Worm (Caenorhabditis elegans) whole organism, L4 larva: ENCODE data around the gene ceh-83.

Experiments used
- Y48G9A.11 ChIP-seq: fragments of 200-800 bp; sonication (Bioruptor generic); IDR thresholded peaks from 2 replicates; pipeline ENCODE4 v1.3.6; 2022; ENCODE audit warnings: missing genetic modification reagents, missing genetic modification characterization, missing compliant biosample characterization
- ces-1 ChIP-seq: fragments of 150-350 bp; sonication (generic microtip); optimal IDR thresholded peaks from 4 replicates; lab custom pipeline; 2014; ENCODE audit warnings: missing biosample characterization, missing genetic modification reagents, missing genetic modification characterization
- mep-1 ChIP-seq: fragments of 150-350 bp; sonication (generic microtip); optimal IDR thresholded peaks from 3 replicates; lab custom pipeline; 2014; ENCODE audit warnings: missing biosample characterization, missing genetic modification characterization
- zfp-3 ChIP-seq: fragments of 200-800 bp; sonication (Bioruptor generic); conservative IDR thresholded peaks from 2 replicates; pipeline ENCODE4 v1.3.6; 2022; ENCODE audit warnings: missing genetic modification reagents, missing genetic modification characterization, missing compliant biosample characterization

DNA sequence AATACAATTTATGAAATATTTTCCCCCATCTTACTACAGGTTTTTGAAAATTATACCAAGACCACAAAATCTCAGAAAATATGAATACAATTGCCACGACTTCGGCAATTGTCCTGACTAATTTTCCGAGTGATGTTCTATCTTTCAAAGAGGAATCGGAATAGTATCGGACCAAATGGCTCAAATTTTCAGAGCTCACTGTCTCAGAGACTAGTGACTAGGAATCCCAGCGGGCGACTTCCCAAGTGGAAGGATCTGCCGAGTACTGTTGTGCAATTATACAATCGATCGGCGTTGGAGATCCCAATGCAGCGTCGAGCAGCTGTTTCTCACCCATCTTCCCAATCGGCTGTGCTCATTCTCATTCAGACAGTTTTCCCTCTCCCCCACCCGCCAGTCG lies 10.6 kb downstream of the ceh-83 start, which contains the start of gene F45C12.17:
- TF ChIP-seq ces-1 (no peak), zfp-3 (no peak), mep-1 (tag; lab: Kevin White, UChicago) (no peak), Y48G9A.11 (GFP tag; lab: Robert Waterston, UW) (no peak)
